Worm (Caenorhabditis elegans) whole organism, L4 larva: Measurements from ENCODE around the gene dnj-17.

ENCODE experiments used
- R02D3.7 ChIP-seq: fragments of 150-350 bp; sonication (generic microtip); optimal IDR thresholded peaks from 3 replicates; lab custom pipeline; 2014; ENCODE audit warnings: missing biosample characterization, missing genetic modification characterization
- ZK337.2 ChIP-seq: fragments of 200-800 bp; sonication (Bioruptor generic); IDR thresholded peaks from 2 replicates; pipeline ENCODE4 v1.3.6; 2022; ENCODE audit warnings: missing genetic modification reagents, missing genetic modification characterization, missing compliant biosample characterization
- aha-1 ChIP-seq: fragments of 150-350 bp; peaks from one replicate; lab custom pipeline; 2014; ENCODE audit warnings: missing biosample characterization, missing genetic modification characterization
- ceh-44 ChIP-seq: fragments of 200-800 bp; sonication (Bioruptor generic); IDR thresholded peaks from 2 replicates; pipeline ENCODE4 v1.3.6; 2022; ENCODE audit warnings: missing genetic modification reagents, missing genetic modification characterization, missing compliant biosample characterization
- ces-1 ChIP-seq: fragments of 150-350 bp; sonication (generic microtip); optimal IDR thresholded peaks from 4 replicates; lab custom pipeline; 2014; ENCODE audit warnings: missing biosample characterization, missing genetic modification reagents, missing genetic modification characterization
- daf-16 ChIP-seq, 3 experiments: sonication (generic microtip); optimal IDR thresholded peaks; 2 replicates each; lab custom pipeline; 2016 to 2017; ENCODE audit warnings: missing genetic modification characterization in 3 of 3, missing genetic modification reagents in 3 of 3, mild to moderate bottlenecking in 2 of 3, missing compliant biosample characterization in 2 of 3, missing biosample characterization in 1 of 3, moderate library complexity in 1 of 3
- daf-8 ChIP-seq: fragments of 200-800 bp; sonication (Bioruptor generic); IDR thresholded peaks from 2 replicates; pipeline ENCODE4 v1.3.6; 2022; ENCODE audit warnings: missing genetic modification characterization, missing compliant biosample characterization
- dmd-9 ChIP-seq: fragments of 200-800 bp; sonication (Bioruptor generic); IDR thresholded peaks from 2 replicates; pipeline ENCODE4 v1.3.6; 2022; ENCODE audit warnings: missing genetic modification reagents, missing genetic modification characterization, missing compliant biosample characterization
- dpl-1 ChIP-seq: fragments of 150-350 bp; optimal IDR thresholded peaks from 2 replicates; lab custom pipeline; 2014; ENCODE audit warnings: missing biosample characterization, missing genetic modification reagents, missing genetic modification characterization
- duxl-1 ChIP-seq: sonication (generic microtip); optimal IDR thresholded peaks from 2 replicates; lab custom pipeline; 2016; ENCODE audit warnings: mild to moderate bottlenecking, missing genetic modification characterization, moderate library complexity, missing compliant biosample characterization; ENCODE audit not compliant: poor library complexity
- dve-1 ChIP-seq: sonication (generic microtip); optimal IDR thresholded peaks from 2 replicates; lab custom pipeline; 2017; ENCODE audit warnings: antibody characterized with exemption, mild to moderate bottlenecking, missing genetic modification characterization, missing compliant biosample characterization; ENCODE audit not compliant: insufficient read depth
- egl-27 ChIP-seq: sonication (generic microtip); optimal IDR thresholded peaks from 3 replicates; lab custom pipeline; 2017; ENCODE audit warnings: missing biosample characterization, missing genetic modification reagents, missing genetic modification characterization
- egl-43 ChIP-seq: fragments of 200-800 bp; sonication (Bioruptor generic); IDR thresholded peaks from 2 replicates; pipeline ENCODE4 v1.3.6; 2022; ENCODE audit warnings: missing genetic modification reagents, missing genetic modification characterization, missing compliant biosample characterization
- fkh-10 ChIP-seq: fragments of 150-350 bp; optimal IDR thresholded peaks from 2 replicates; lab custom pipeline; 2014; ENCODE audit warnings: missing biosample characterization, missing genetic modification reagents, missing genetic modification characterization
- gei-8 ChIP-seq: fragments of 200-800 bp; sonication (Bioruptor generic); optimal IDR thresholded peaks from 2 replicates; lab custom pipeline; 2018; ENCODE audit warnings: mild to moderate bottlenecking, missing genetic modification characterization, missing compliant biosample characterization
- hif-1 ChIP-seq, 2 experiments: sonication (generic microtip); optimal IDR thresholded peaks; 2 replicates each; lab custom pipeline; 2016 to 2017; ENCODE audit warnings: missing compliant biosample characterization in 2 of 2, missing genetic modification characterization in 2 of 2, missing genetic modification reagents in 2 of 2, missing genotype in 2 of 2, mild to moderate bottlenecking in 1 of 2
- hlh-11 ChIP-seq: fragments of 200-800 bp; sonication (Bioruptor generic); optimal IDR thresholded peaks from 2 replicates; lab custom pipeline; 2018; ENCODE audit warnings: mild to moderate bottlenecking, missing genetic modification characterization, missing compliant biosample characterization
- hlh-30 ChIP-seq: sonication (generic microtip); optimal IDR thresholded peaks from 2 replicates; lab custom pipeline; 2017; ENCODE audit warnings: antibody characterized with exemption, mild to moderate bottlenecking, missing genetic modification characterization, missing compliant biosample characterization; ENCODE audit not compliant: insufficient read depth
- jun-1 ChIP-seq: fragments of 150-350 bp; optimal IDR thresholded peaks from 2 replicates; lab custom pipeline; 2014; ENCODE audit warnings: missing biosample characterization, missing genetic modification reagents, missing genetic modification characterization
- lim-7 ChIP-seq: fragments of 200-800 bp; sonication (Bioruptor generic); IDR thresholded peaks from 2 replicates; pipeline ENCODE4 v1.3.6; 2022; ENCODE audit warnings: missing genetic modification characterization, missing compliant biosample characterization
- lin-38 ChIP-seq: fragments of 200-800 bp; sonication (Bioruptor generic); IDR thresholded peaks from 2 replicates; pipeline ENCODE4 v1.3.6; 2022; ENCODE audit warnings: missing genetic modification reagents, missing genetic modification characterization, missing compliant biosample characterization
- lir-3 ChIP-seq: sonication (generic microtip); optimal IDR thresholded peaks from 2 replicates; lab custom pipeline; 2016; ENCODE audit warnings: mild to moderate bottlenecking, missing genetic modification characterization, missing compliant biosample characterization
- mdl-1 ChIP-seq, 2 experiments: fragments of 150-350 bp in 1 of 2; sonication (generic microtip) in 1 of 2; optimal IDR thresholded peaks; 2 replicates each; lab custom pipeline; 2014 to 2017; ENCODE audit warnings: missing biosample characterization in 2 of 2, missing genetic modification characterization in 2 of 2
- mep-1 ChIP-seq: fragments of 150-350 bp; sonication (generic microtip); optimal IDR thresholded peaks from 3 replicates; lab custom pipeline; 2014; ENCODE audit warnings: missing biosample characterization, missing genetic modification characterization
- mxl-3 ChIP-seq: fragments of 200-800 bp; sonication (Bioruptor generic); optimal IDR thresholded peaks from 2 replicates; lab custom pipeline; 2018; ENCODE audit warnings: mild to moderate bottlenecking, missing genetic modification characterization, missing compliant biosample characterization
- nhr-11 ChIP-seq: fragments of 150-350 bp; optimal IDR thresholded peaks from 2 replicates; lab custom pipeline; 2014; ENCODE audit warnings: missing biosample characterization, missing genetic modification characterization
- nhr-28 ChIP-seq: fragments of 150-350 bp; optimal IDR thresholded peaks from 2 replicates; lab custom pipeline; 2014; ENCODE audit warnings: missing biosample characterization, missing genetic modification characterization
- nhr-6 ChIP-seq: fragments of 150-350 bp; optimal IDR thresholded peaks from 2 replicates; lab custom pipeline; 2014; ENCODE audit warnings: missing biosample characterization, missing genetic modification characterization
- nhr-77 ChIP-seq: fragments of 150-350 bp; optimal IDR thresholded peaks from 2 replicates; lab custom pipeline; 2014; ENCODE audit warnings: missing biosample characterization, missing genetic modification characterization
- pha-4 ChIP-seq, 2 experiments: fragments of 150-350 bp in 1 of 2; fragments of 200-800 bp in 1 of 2; sonication (Bioruptor generic) in 1 of 2; IDR thresholded peaks in 1 of 2; optimal IDR thresholded peaks in 1 of 2; 2 replicates each; pipeline versions ENCODE4 v1.3.6 to Lab custom; 2014 to 2022; ENCODE audit warnings: missing genetic modification characterization in 2 of 2, missing genetic modification reagents in 2 of 2, missing biosample characterization in 1 of 2, missing compliant biosample characterization in 1 of 2
- saeg-2 ChIP-seq: fragments of 200-800 bp; sonication (Bioruptor generic); IDR thresholded peaks from 2 replicates; pipeline ENCODE4 v1.3.6; 2022; ENCODE audit warnings: missing genetic modification reagents, missing genetic modification characterization, missing compliant biosample characterization
- spr-1 ChIP-seq: sonication (generic microtip); optimal IDR thresholded peaks from 2 replicates; lab custom pipeline; 2016; ENCODE audit warnings: mild to moderate bottlenecking, missing genetic modification characterization, missing compliant biosample characterization
- tag-97 ChIP-seq: fragments of 200-800 bp; sonication (Bioruptor generic); IDR thresholded peaks from 2 replicates; pipeline ENCODE4 v1.3.6; 2022; ENCODE audit warnings: missing genetic modification characterization, missing compliant biosample characterization
- unc-62 ChIP-seq, 3 experiments: fragments of 150-350 bp in 1 of 3; sonication (generic microtip); optimal IDR thresholded peaks in 2 of 3; peaks in 1 of 3; 1 replicate in 1 of 3; 2 replicates in 2 of 3; lab custom pipeline; 2014 to 2017; ENCODE audit warnings: missing biosample characterization in 3 of 3, missing genetic modification characterization in 3 of 3, missing genetic modification reagents in 3 of 3, missing genotype in 1 of 3
- zag-1 ChIP-seq: fragments of 150-350 bp; optimal IDR thresholded peaks from 2 replicates; lab custom pipeline; 2014; ENCODE audit warnings: missing biosample characterization, missing genetic modification characterization
- zip-2 ChIP-seq: fragments of 150-350 bp; optimal IDR thresholded peaks from 2 replicates; lab custom pipeline; 2014; ENCODE audit warnings: missing biosample characterization, missing genetic modification characterization
- ztf-11 ChIP-seq: fragments of 150-350 bp; optimal IDR thresholded peaks from 2 replicates; lab custom pipeline; 2014; ENCODE audit warnings: missing biosample characterization, missing genetic modification characterization
- ztf-7 ChIP-seq: fragments of 150-350 bp; optimal IDR thresholded peaks from 2 replicates; lab custom pipeline; 2014; ENCODE audit warnings: missing biosample characterization, missing genetic modification characterization

Gene dnj-17

DNA sequence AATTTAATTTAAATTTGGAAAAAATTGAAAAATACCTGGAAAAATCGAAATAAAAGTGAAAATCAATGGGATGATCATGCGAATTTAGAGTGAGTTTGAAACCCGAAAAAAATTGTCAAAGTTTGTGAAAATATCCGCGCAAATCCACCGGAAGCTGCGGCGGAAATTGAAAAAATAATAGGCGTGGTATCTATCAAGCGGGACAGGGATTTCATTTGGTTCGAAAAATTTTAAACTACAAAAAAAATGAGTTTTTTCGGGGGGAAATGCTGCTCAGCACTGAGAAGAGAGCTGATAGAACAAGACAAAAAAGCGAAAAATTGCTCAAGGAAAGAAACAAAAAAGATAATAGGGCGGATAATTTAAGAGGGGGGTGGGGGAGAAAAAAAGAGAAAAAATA, 22.2 kb downstream of the dnj-17 start, which contains the start of gene T03F6.9:
Gene T03F6.9 (minus strand): TSS at position 101 of the 400 bp plus-strand sequence.
- no peak for TF ChIP-seq mep-1
- TF ChIP-seq hlh-11 (tag; lab: Kevin White, UChicago), result no peak
- TF ChIP-seq saeg-2, result no peak
- no peak for TF ChIP-seq nhr-11 (tag; lab: Kevin White, UChicago)
- TF ChIP-seq lin-38 (GFP tag; lab: Robert Waterston, UW), result no peak

DNA sequence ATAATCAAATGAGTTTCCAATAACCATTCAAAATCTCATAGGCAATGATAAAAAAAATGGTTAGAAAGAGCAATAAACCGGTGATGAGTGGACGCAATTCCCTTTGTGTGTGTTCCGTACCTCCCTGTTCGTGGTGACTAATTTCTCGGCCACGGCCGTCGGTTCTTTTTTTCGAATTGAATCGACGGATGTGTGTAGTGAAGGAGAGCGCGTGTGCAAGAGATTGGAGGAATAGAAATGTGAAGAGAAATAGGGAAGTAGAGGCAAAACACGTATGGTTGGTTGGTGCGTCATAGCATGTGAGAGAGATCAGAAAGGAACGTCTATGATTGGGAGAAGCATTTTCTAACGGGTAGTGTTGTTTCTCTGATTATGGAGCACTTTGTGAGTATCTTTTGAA, 33.3 kb downstream of the dnj-17 start:
- peak; percentile 74 for TF ChIP-seq nhr-11 (tag; lab: Kevin White, UChicago)
- TF ChIP-seq unc-62 (GFP tag; optimal IDR thresholded peaks at IDR 0.05 in 1 of 2; lab: Kevin White, UChicago), result peak in 1 of 2 experiments; percentile 63
- no peak for TF ChIP-seq unc-62 (tag; optimal IDR thresholded peaks at IDR 0.05; lab: Kevin White, UChicago)
- no peak for TF ChIP-seq R02D3.7
- peak in 1 of 2 experiments; percentile 37 for TF ChIP-seq hif-1 (tag; optimal IDR thresholded peaks at IDR 0.05; lab: Kevin White, UChicago)
- peak; percentile 32 for TF ChIP-seq dpl-1
- TF ChIP-seq daf-8 (GFP tag; lab: Robert Waterston, UW), result no peak
- TF ChIP-seq gei-8 (GFP tag; lab: Kevin White, UChicago), result no peak
- TF ChIP-seq nhr-6 (tag; lab: Kevin White, UChicago), result peak; percentile 89
- peak; percentile 50 for TF ChIP-seq aha-1 (tag; lab: Kevin White, UChicago)
- no peak for TF ChIP-seq egl-27
- TF ChIP-seq dve-1 (tag; lab: Kevin White, UChicago), result peak; percentile 54
- TF ChIP-seq hlh-30 (tag; lab: Kevin White, UChicago), result peak; percentile 92
- no peak for TF ChIP-seq pha-4 (GFP tag; IDR thresholded peaks at IDR 0.05; lab: Robert Waterston, UW)
- TF ChIP-seq pha-4 (tag; optimal IDR thresholded peaks at IDR 0.05; lab: Kevin White, UChicago), result peak; percentile 87
- TF ChIP-seq mxl-3 (GFP tag; lab: Kevin White, UChicago), result peak; percentile 96
- TF ChIP-seq mdl-1 (tag; optimal IDR thresholded peaks at IDR 0.05; lab: Kevin White, UChicago), result peak; percentile 65 to 90
- no peak for TF ChIP-seq tag-97 (GFP tag; lab: Robert Waterston, UW)
- TF ChIP-seq ztf-11, result no peak
- no peak for TF ChIP-seq daf-16 (GFP tag; optimal IDR thresholded peaks at IDR 0.05; lab: Kevin White, UChicago)
- no peak for TF ChIP-seq daf-16 (tag; optimal IDR thresholded peaks at IDR 0.05; lab: Kevin White, UChicago)
- TF ChIP-seq nhr-77, result peak; percentile 6
- TF ChIP-seq lir-3, result no peak
- TF ChIP-seq ztf-7 (tag; lab: Kevin White, UChicago), result no peak
- TF ChIP-seq ZK337.2, result no peak
- TF ChIP-seq zag-1 (tag; lab: Kevin White, UChicago), result no peak
- TF ChIP-seq fkh-10 (GFP tag; lab: Kevin White, UChicago), result peak; percentile 60
- no peak for TF ChIP-seq spr-1 (tag; lab: Kevin White, UChicago)
- peak; percentile 97 for TF ChIP-seq nhr-28 (tag; lab: Kevin White, UChicago)
- TF ChIP-seq, all 104 proteins: peak for 14

DNA sequence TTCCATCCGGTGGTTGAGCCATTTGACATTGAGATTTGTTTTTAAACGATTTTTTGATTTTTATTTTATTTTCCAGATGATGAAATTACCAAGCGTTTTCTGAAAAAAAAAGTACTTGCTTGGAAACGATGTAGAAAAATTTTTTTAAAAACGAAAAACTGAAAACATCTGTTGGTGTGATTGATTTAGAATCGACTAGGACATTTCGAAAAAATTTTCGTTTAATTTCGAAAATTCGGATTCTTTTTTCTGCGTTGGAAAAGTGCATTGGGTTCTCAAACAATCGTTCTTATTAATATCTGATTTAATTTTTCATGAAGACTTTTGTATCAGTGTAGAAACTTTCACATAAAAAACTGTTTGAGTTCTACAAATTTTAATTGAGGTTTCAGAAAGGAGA, 33.9 kb downstream of the dnj-17 start, which contains the start of gene F53A2.9:
Gene F53A2.9 (minus strand): TSS at position 101 of the 400 bp plus-strand sequence.
- TF ChIP-seq dmd-9 (GFP tag; lab: Robert Waterston, UW), result no peak
- no peak for TF ChIP-seq egl-43 (GFP tag; lab: Robert Waterston, UW)
- TF ChIP-seq ces-1, result no peak
- no peak for TF ChIP-seq lim-7 (GFP tag; lab: Robert Waterston, UW)
- no peak for TF ChIP-seq zip-2
- no peak for TF ChIP-seq ceh-44 (GFP tag; lab: Robert Waterston, UW)
- TF ChIP-seq duxl-1 (tag; lab: Kevin White, UChicago), result no peak
- no peak for TF ChIP-seq jun-1 (tag; lab: Kevin White, UChicago)
